Worm (Caenorhabditis elegans): Measurements from ENCODE around the gene acr-9.
A peak's percentile ranks its signal among the peaks of the same experiment; 100 is the strongest.

Gene acr-9

DNA sequence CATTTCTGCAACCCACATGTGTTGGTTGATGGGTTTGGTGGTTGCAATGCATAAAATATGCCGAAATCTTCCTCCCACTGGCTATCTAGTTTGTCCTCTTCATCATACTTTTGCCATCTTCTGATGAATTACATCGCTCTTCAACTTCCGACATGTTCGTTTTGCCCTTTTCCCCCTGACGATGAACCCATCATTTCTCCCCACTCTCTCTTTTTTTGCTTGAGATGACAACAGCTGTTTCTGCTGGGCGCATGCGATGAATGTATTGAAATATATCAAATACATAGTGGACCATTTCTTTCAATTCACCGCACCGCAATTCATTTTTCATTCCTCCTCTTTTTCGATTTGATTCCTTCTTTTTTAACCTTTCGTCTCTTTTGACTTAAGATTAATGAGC is 24.3 kb upstream of the acr-9 start:
- TF ChIP-seq tra-1 (GFP tag; IDR thresholded peaks at IDR 0.05) (0 out of 2 replicates have a peak, but pooled peaks have one; percentile 32), lsy-2 (tag; optimal IDR thresholded peaks at IDR 0.05) (peak in 1 of 2 experiments; percentile 2), nhr-6 (tag; optimal IDR thresholded peaks at IDR 0.05) (no peak)

DNA sequence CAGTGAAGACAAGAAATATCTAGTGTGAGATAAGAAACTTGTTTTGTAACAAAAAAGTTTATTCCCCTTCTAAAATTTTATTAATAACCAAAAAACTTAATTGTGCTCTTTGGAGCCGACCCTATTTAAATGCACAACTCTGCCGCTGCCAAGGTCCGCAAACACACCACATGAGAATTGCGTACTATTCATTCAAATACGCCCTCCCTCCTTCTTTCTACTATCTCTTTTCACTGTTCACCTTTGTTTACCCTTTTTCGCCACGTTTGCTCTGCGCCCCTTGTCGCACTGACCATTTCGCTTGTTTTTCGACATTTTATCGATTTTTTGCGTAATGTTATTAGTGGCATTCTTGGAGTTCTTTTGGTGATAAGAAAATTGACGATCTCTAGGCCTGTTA is 22.9 kb upstream of the acr-9 start:
- TF ChIP-seq set-16 (GFP tag; IDR thresholded peaks at IDR 0.05), result no peak
- TF ChIP-seq daf-12 (tag; optimal IDR thresholded peaks at IDR 0.05), result no peak
- no peak for TF ChIP-seq lin-29 (GFP tag; IDR thresholded peaks at IDR 0.05)
- no peak for TF ChIP-seq dmd-9 (GFP tag; IDR thresholded peaks at IDR 0.05)
- no peak for TF ChIP-seq R02D3.7 (tag; optimal IDR thresholded peaks at IDR 0.05)
- peak; percentile 67 for TF ChIP-seq hlh-11 (tag; optimal IDR thresholded peaks at IDR 0.05)
- no peak for TF ChIP-seq lim-7 (GFP tag; IDR thresholded peaks at IDR 0.05)
- TF ChIP-seq zfp-3 (GFP tag; conservative IDR thresholded peaks at IDR 0.05), result no peak
- TF ChIP-seq nhr-111 (GFP tag; optimal IDR thresholded peaks at IDR 0.05), result no peak
- TF ChIP-seq rbr-2 (tag; optimal IDR thresholded peaks at IDR 0.05), result no peak
- peak; percentile 63 for TF ChIP-seq mes-2 (tag; optimal IDR thresholded peaks at IDR 0.05; ENCODE audit: poor library complexity, severe bottlenecking)
- no peak for TF ChIP-seq vab-7 (GFP tag; IDR thresholded peaks at IDR 0.05)
- TF ChIP-seq nhr-28 (tag; optimal IDR thresholded peaks at IDR 0.05), result peak; percentile 57
- TF ChIP-seq daf-16 (GFP tag; optimal IDR thresholded peaks at IDR 0.05), result no peak
- TF ChIP-seq daf-16 (tag; optimal IDR thresholded peaks at IDR 0.05), result peak; percentile 96
- no peak for TF ChIP-seq nhr-42 (GFP tag; IDR thresholded peaks at IDR 0.05)
- no peak for TF ChIP-seq unc-39 (tag; optimal IDR thresholded peaks at IDR 0.05)
- TF ChIP-seq mep-1 (tag; optimal IDR thresholded peaks at IDR 0.05), result peak; percentile 62
- no peak for TF ChIP-seq hif-1 (tag; optimal IDR thresholded peaks at IDR 0.05)
- TF ChIP-seq nhr-41 (GFP tag; IDR thresholded peaks at IDR 0.05), result no peak
- peak; percentile 39 for TF ChIP-seq pqm-1 (tag; optimal IDR thresholded peaks at IDR 0.05)
- TF ChIP-seq Y5F2A.4 (GFP tag; optimal IDR thresholded peaks at IDR 0.05), result no peak
- TF ChIP-seq ceh-20 (GFP tag; IDR thresholded peaks at IDR 0.05), result no peak
- peak; percentile 10; the same call in 1 of the 2 replicates for TF ChIP-seq dmd-6 (GFP tag; IDR thresholded peaks at IDR 0.05)
- TF ChIP-seq T26A8.4 (GFP tag; IDR thresholded peaks at IDR 0.05), result no peak
- peak; percentile 75 for TF ChIP-seq dve-1 (tag; optimal IDR thresholded peaks at IDR 0.05; ENCODE audit: insufficient read depth)
- peak; percentile 5 for TF ChIP-seq hlh-30 (tag; optimal IDR thresholded peaks at IDR 0.05; ENCODE audit: insufficient read depth)
- TF ChIP-seq skn-1 (tag; optimal IDR thresholded peaks at IDR 0.05), result no peak
- TF ChIP-seq dpl-1 (GFP tag; optimal IDR thresholded peaks at IDR 0.05), result peak; percentile 74
- TF ChIP-seq pha-4 (GFP tag; IDR thresholded peaks at IDR 0.05), result peak; percentile 53; the same call in 1 of the 2 replicates
- TF ChIP-seq pha-4 (tag; optimal IDR thresholded peaks at IDR 0.05), result peak; percentile 65
- no peak for TF ChIP-seq fkh-10 (GFP tag; optimal IDR thresholded peaks at IDR 0.05)
- peak in 1 of 2 experiments; percentile 44 for TF ChIP-seq lsy-2 (tag; optimal IDR thresholded peaks at IDR 0.05)
- TF ChIP-seq nhr-237 (tag; optimal IDR thresholded peaks at IDR 0.05), result no peak

DNA sequence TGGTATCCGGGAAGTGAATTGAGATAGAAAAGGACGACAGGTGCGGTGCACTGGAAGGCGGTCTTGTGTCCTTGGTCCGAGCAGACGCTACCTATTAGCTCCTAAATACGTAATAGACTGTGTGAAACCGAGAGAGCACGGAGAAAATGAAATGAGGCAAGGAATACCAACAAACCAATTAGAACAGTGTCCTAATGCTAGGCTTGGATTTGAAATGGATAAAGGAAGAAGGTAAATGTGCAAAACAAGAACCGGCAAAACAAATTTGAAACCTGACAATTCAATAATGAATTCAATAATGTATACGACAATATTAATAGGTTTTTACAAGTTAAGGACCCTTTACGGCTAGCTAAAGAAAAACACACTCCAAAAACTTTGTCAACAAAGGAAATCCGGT is 22.0 kb upstream of the acr-9 start, which contains the start of gene C04A11.2:
Gene C04A11.2, minus strand, starts transcription at position 101 of the 400 bp plus-strand sequence.
- no peak for TF ChIP-seq nhr-42 (GFP tag; IDR thresholded peaks at IDR 0.05)
- TF ChIP-seq unc-62 (GFP tag; optimal IDR thresholded peaks at IDR 0.05 in 1 of 2), result peak in 1 of 2 experiments; percentile 19
- no peak for TF ChIP-seq unc-62 (tag; optimal IDR thresholded peaks at IDR 0.05)

DNA sequence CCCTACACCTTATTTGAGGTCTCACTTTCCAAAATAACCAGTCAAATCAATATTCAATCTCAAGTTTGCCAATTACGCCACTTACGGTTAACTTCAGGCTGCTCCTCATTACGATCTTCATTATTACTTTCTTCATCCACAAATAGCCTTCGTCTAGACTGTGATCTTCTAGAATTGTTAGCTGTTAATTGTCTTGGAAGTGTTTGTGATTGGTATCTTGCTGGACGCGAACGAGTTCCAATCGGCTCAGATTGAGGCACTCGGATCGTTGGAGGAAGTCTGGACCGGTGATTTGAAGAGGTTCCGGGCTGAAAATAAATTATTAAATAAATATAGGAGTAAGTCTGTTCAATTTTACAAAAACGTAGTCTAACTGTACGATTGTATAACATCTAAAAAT is 20.2 kb upstream of the acr-9 start:
- no peak for TF ChIP-seq dmd-9 (GFP tag; IDR thresholded peaks at IDR 0.05)
- peak in 1 of 2 experiments; percentile 90 for TF ChIP-seq unc-62 (GFP tag; optimal IDR thresholded peaks at IDR 0.05 in 1 of 2)
- TF ChIP-seq unc-62 (tag; optimal IDR thresholded peaks at IDR 0.05), result no peak

Measured in whole organism, L4 larva.